Fruit fly (Drosophila melanogaster) whole organism, embryonic: ENCODE data around the gene sol.
A peak's percentile ranks its signal among the peaks of the same experiment; 100 is the strongest.

Experiments used
- Atf-2 ChIP-seq: fragments of 200-800 bp; sonication (Bioruptor generic); optimal IDR thresholded peaks from 2 replicates; lab custom pipeline; 2016; ENCODE audit warnings: missing biosample characterization, missing genetic modification characterization
- Atf3 ChIP-seq: fragments of 200-800 bp; sonication (Bioruptor generic); optimal IDR thresholded peaks from 3 replicates; lab custom pipeline; 2016; ENCODE audit warnings: missing biosample characterization, missing genetic modification characterization
- Atf6 ChIP-seq: fragments of 200-800 bp; sonication (Bioruptor generic); IDR thresholded peaks from 2 replicates; pipeline ENCODE4 v1.3.6; 2022; ENCODE audit warnings: missing biosample characterization, missing genetic modification characterization
- CG13123 ChIP-seq: fragments of 200-800 bp; sonication (Bioruptor generic); optimal IDR thresholded peaks from 2 replicates; lab custom pipeline; 2016; ENCODE audit warnings: missing biosample characterization, missing genetic modification characterization
- CG13287 ChIP-seq: fragments of 200-800 bp; sonication (Bioruptor generic); IDR thresholded peaks from 2 replicates; pipeline ENCODE4 v1.3.6; 2022; ENCODE audit warnings: missing biosample characterization, missing genetic modification characterization; ENCODE audit not compliant: partially characterized antibody
- CG16779 ChIP-seq: fragments of 200-800 bp; sonication (Bioruptor generic); IDR thresholded peaks from 2 replicates; pipeline ENCODE4 v1.3.6; 2022; ENCODE audit warnings: missing biosample characterization, missing genetic modification characterization
- CG16863 ChIP-seq: fragments of 200-800 bp; sonication (Bioruptor generic); optimal IDR thresholded peaks from 3 replicates; lab custom pipeline; 2016; ENCODE audit warnings: missing biosample characterization, missing genetic modification characterization
- CG17328 ChIP-seq: fragments of 200-800 bp; sonication (Bioruptor generic); IDR thresholded peaks from 2 replicates; pipeline ENCODE4 v1.3.6; 2022; ENCODE audit warnings: missing biosample characterization, missing genetic modification characterization
- CG17612 ChIP-seq: fragments of 200-800 bp; sonication (Bioruptor generic); IDR thresholded peaks from 2 replicates; pipeline ENCODE4 v1.3.6; 2022; ENCODE audit warnings: missing biosample characterization, missing genetic modification characterization
- CG17912 ChIP-seq: fragments of 200-800 bp; sonication (Bioruptor generic); optimal IDR thresholded peaks from 2 replicates; lab custom pipeline; 2018; ENCODE audit warnings: missing biosample characterization, mild to moderate bottlenecking, missing genetic modification characterization
- CG2712 ChIP-seq: fragments of 200-800 bp; optimal IDR thresholded peaks from 3 replicates; lab custom pipeline; 2019; ENCODE audit warnings: missing biosample characterization, mild to moderate bottlenecking, missing genetic modification characterization, moderate library complexity
- CG30020 ChIP-seq: fragments of 200-800 bp; optimal IDR thresholded peaks from 2 replicates; lab custom pipeline; 2019; ENCODE audit warnings: missing biosample characterization, mild to moderate bottlenecking, missing genetic modification characterization, moderate library complexity
- CG3847 ChIP-seq: fragments of 200-800 bp; sonication (Bioruptor generic); IDR thresholded peaks from 2 replicates; pipeline ENCODE4 v1.3.6; 2022; ENCODE audit warnings: missing biosample characterization, missing genetic modification characterization
- CG4424 ChIP-seq: fragments of 200-800 bp; sonication (Bioruptor generic); optimal IDR thresholded peaks from 3 replicates; lab custom pipeline; 2016; ENCODE audit warnings: missing biosample characterization, missing genetic modification characterization
- CG7786 ChIP-seq: fragments of 200-800 bp; sonication (Bioruptor generic); optimal IDR thresholded peaks from 2 replicates; lab custom pipeline; 2016; ENCODE audit warnings: missing biosample characterization, missing genetic modification characterization
- CG8765 ChIP-seq: fragments of 200-800 bp; sonication (Bioruptor generic); IDR thresholded peaks from 2 replicates; pipeline ENCODE4 v1.3.6; 2022; ENCODE audit warnings: missing biosample characterization, missing genetic modification characterization
- CG9215 ChIP-seq: fragments of 200-800 bp; sonication (Bioruptor generic); IDR thresholded peaks from 2 replicates; pipeline ENCODE4 v1.3.6; 2022; ENCODE audit warnings: missing biosample characterization, missing genetic modification characterization
- D ChIP-seq, 2 experiments: fragments of 200-800 bp in 1 of 2; fragments of >200 bp in 1 of 2; sonication (Bioruptor generic) in 1 of 2; optimal IDR thresholded peaks; 2 replicates in 1 of 2; 3 replicates in 1 of 2; lab custom pipeline; 2017; ENCODE audit warnings: mild to moderate bottlenecking in 1 of 2, missing biosample characterization in 1 of 2, missing genetic modification characterization in 1 of 2, missing genetic modification reagents in 1 of 2
- Dbx ChIP-seq: fragments of 200-800 bp; sonication (Bioruptor generic); IDR thresholded peaks from 3 replicates; pipeline ENCODE4 v1.3.6; 2022; ENCODE audit warnings: missing biosample characterization, missing genetic modification characterization
- Doc3 ChIP-seq: fragments of 200-800 bp; sonication (Bioruptor generic); IDR thresholded peaks from 3 replicates; pipeline ENCODE4 v1.3.6; 2022; ENCODE audit warnings: missing biosample characterization, missing genetic modification characterization; ENCODE audit not compliant: partially characterized antibody
- Ets97D ChIP-seq: fragments of 200-800 bp; sonication (Bioruptor generic); optimal IDR thresholded peaks from 3 replicates; lab custom pipeline; 2016; ENCODE audit warnings: missing biosample characterization, missing genetic modification characterization
- Fer2 ChIP-seq: fragments of 200-800 bp; sonication (Bioruptor generic); optimal IDR thresholded peaks from 2 replicates; lab custom pipeline; 2018; ENCODE audit warnings: missing biosample characterization, mild to moderate bottlenecking, missing genetic modification characterization, moderate library complexity
- Gsc ChIP-seq: fragments of 200-800 bp; sonication (Bioruptor generic); IDR thresholded peaks from 2 replicates; pipeline ENCODE4 v1.3.6; 2022; ENCODE audit warnings: missing biosample characterization, missing genetic modification characterization
- Hand ChIP-seq: fragments of 200-800 bp; sonication (Bioruptor generic); optimal IDR thresholded peaks from 2 replicates; lab custom pipeline; 2017; ENCODE audit warnings: mild to moderate bottlenecking, missing biosample characterization, missing genetic modification reagents, missing genetic modification characterization
- HmgD ChIP-seq: fragments of 200-800 bp; sonication (Bioruptor generic); optimal IDR thresholded peaks from 3 replicates; lab custom pipeline; 2016; ENCODE audit warnings: missing biosample characterization, missing genetic modification characterization
- Kr ChIP-seq: fragments of 200-800 bp; sonication (Bioruptor generic); optimal IDR thresholded peaks from 2 replicates; lab custom pipeline; 2017; ENCODE audit warnings: missing biosample characterization, mild to moderate bottlenecking, missing genetic modification characterization
- MBD-R2 ChIP-seq: fragments of 200-800 bp; sonication (Bioruptor generic); IDR thresholded peaks from 2 replicates; pipeline ENCODE4 v1.3.6; 2022; ENCODE audit warnings: missing biosample characterization, missing genetic modification characterization
- Mes4 ChIP-seq: fragments of 200-800 bp; sonication (Bioruptor generic); optimal IDR thresholded peaks from 2 replicates; lab custom pipeline; 2016; ENCODE audit warnings: missing biosample characterization, missing genetic modification characterization
- Nf-YC ChIP-seq: fragments of 200-800 bp; optimal IDR thresholded peaks from 3 replicates; lab custom pipeline; 2019; ENCODE audit warnings: missing biosample characterization, mild to moderate bottlenecking, missing genetic modification characterization, moderate library complexity
- Oaz ChIP-seq: fragments of 200-800 bp; sonication (Bioruptor generic); IDR thresholded peaks from 2 replicates; pipeline ENCODE4 v1.3.6; 2022; ENCODE audit warnings: missing biosample characterization, missing genetic modification characterization
- Optix ChIP-seq: fragments of 200-800 bp; sonication (Bioruptor generic); IDR thresholded peaks from 3 replicates; pipeline ENCODE4 v1.3.6; 2022; ENCODE audit warnings: missing biosample characterization, missing genetic modification characterization
- Scr ChIP-seq: fragments of 200-800 bp; sonication (Bioruptor generic); IDR thresholded peaks from 2 replicates; pipeline ENCODE4 v1.3.6; 2022; ENCODE audit warnings: missing biosample characterization, missing genetic modification characterization; ENCODE audit not compliant: partially characterized antibody
- TFAM ChIP-seq: fragments of 200-800 bp; sonication (Bioruptor generic); optimal IDR thresholded peaks from 2 replicates; lab custom pipeline; 2017; ENCODE audit warnings: missing biosample characterization, missing genetic modification characterization, inconsistent platforms
- az2 ChIP-seq: fragments of 200-800 bp; sonication (Bioruptor generic); optimal IDR thresholded peaks from 3 replicates; lab custom pipeline; 2016; ENCODE audit warnings: missing biosample characterization, missing genetic modification characterization
- emc ChIP-seq: fragments of 200-800 bp; sonication (Bioruptor generic); optimal IDR thresholded peaks from 2 replicates; lab custom pipeline; 2016; ENCODE audit warnings: missing biosample characterization, missing genetic modification characterization
- ftz-f1 ChIP-seq: fragments of 200-800 bp; sonication (Bioruptor generic); optimal IDR thresholded peaks from 2 replicates; lab custom pipeline; 2016; ENCODE audit warnings: missing biosample characterization, missing genetic modification characterization
- fu2 ChIP-seq: fragments of 200-800 bp; sonication (Bioruptor generic); optimal IDR thresholded peaks from 2 replicates; lab custom pipeline; 2016; ENCODE audit warnings: missing biosample characterization, missing genetic modification characterization
- gcm ChIP-seq: fragments of 200-800 bp; sonication (Bioruptor generic); optimal IDR thresholded peaks from 2 replicates; lab custom pipeline; 2019; ENCODE audit warnings: missing biosample characterization, mild to moderate bottlenecking, missing genetic modification characterization, moderate library complexity
- gt ChIP-seq: fragments of 200-800 bp; sonication (Bioruptor generic); IDR thresholded peaks from 2 replicates; pipeline ENCODE4 v1.3.6; 2022; ENCODE audit warnings: missing biosample characterization, missing genetic modification characterization
- knrl ChIP-seq: fragments of 200-800 bp; sonication (Bioruptor generic); IDR thresholded peaks from 3 replicates; pipeline ENCODE4 v1.3.6; 2022; ENCODE audit warnings: missing biosample characterization, missing genetic modification characterization; ENCODE audit not compliant: partially characterized antibody
- lbe ChIP-seq: fragments of 200-800 bp; sonication (Bioruptor generic); optimal IDR thresholded peaks from 2 replicates; lab custom pipeline; 2016; ENCODE audit warnings: missing biosample characterization, mild to moderate bottlenecking, missing genetic modification characterization
- pfk ChIP-seq: fragments of 200-800 bp; sonication (Bioruptor generic); optimal IDR thresholded peaks from 2 replicates; lab custom pipeline; 2018; ENCODE audit warnings: missing biosample characterization, mild to moderate bottlenecking, missing genetic modification characterization, moderate library complexity
- run ChIP-seq: fragments of 200-800 bp; sonication (Bioruptor generic); optimal IDR thresholded peaks from 3 replicates; lab custom pipeline; 2018; ENCODE audit warnings: missing biosample characterization, mild to moderate bottlenecking, missing genetic modification characterization
- so ChIP-seq: fragments of 200-800 bp; sonication (Bioruptor generic); IDR thresholded peaks from 3 replicates; pipeline ENCODE4 v1.3.6; 2022; ENCODE audit warnings: missing biosample characterization, missing genetic modification characterization
- sr ChIP-seq: fragments of 200-800 bp; sonication (Bioruptor generic); IDR thresholded peaks from 3 replicates; pipeline ENCODE4 v1.3.6; 2022; ENCODE audit warnings: missing biosample characterization, missing genetic modification characterization
- stc ChIP-seq: fragments of 200-800 bp; sonication (Bioruptor generic); IDR thresholded peaks from 2 replicates; pipeline ENCODE4 v1.3.6; 2022; ENCODE audit warnings: missing biosample characterization, missing genetic modification characterization
- stwl ChIP-seq: fragments of 200-800 bp; sonication (Bioruptor generic); optimal IDR thresholded peaks from 3 replicates; lab custom pipeline; 2018; ENCODE audit warnings: missing biosample characterization, mild to moderate bottlenecking, missing genetic modification characterization, moderate library complexity
- sug ChIP-seq: fragments of 200-800 bp; optimal IDR thresholded peaks from 2 replicates; lab custom pipeline; 2019; ENCODE audit warnings: missing biosample characterization, mild to moderate bottlenecking, missing genetic modification characterization, moderate library complexity
- tll ChIP-seq, 2 experiments: fragments of 200-800 bp in 1 of 2; fragments of >200 bp in 1 of 2; sonication (Bioruptor generic) in 1 of 2; optimal IDR thresholded peaks; 2 replicates each; lab custom pipeline; 2017 to 2019; ENCODE audit warnings: missing biosample characterization in 2 of 2, missing genetic modification characterization in 2 of 2, mild to moderate bottlenecking in 1 of 2, moderate library complexity in 1 of 2
- usp ChIP-seq: fragments of >200 bp; optimal IDR thresholded peaks from 2 replicates; lab custom pipeline; 2017; ENCODE audit warnings: missing biosample characterization, missing genetic modification characterization
- vnd ChIP-seq: fragments of 200-800 bp; sonication (Bioruptor generic); IDR thresholded peaks from 3 replicates; pipeline ENCODE4 v1.3.6; 2022; ENCODE audit warnings: missing biosample characterization, missing genetic modification characterization; ENCODE audit not compliant: partially characterized antibody
- zfh1 ChIP-seq: fragments of 200-800 bp; sonication (Bioruptor generic); IDR thresholded peaks from 3 replicates; pipeline ENCODE4 v1.3.6; 2022; ENCODE audit warnings: missing biosample characterization, missing genetic modification characterization

The sol gene

dm6 chrX:21315852-21316251, 34.2 kb upstream of the sol start, which contains the start of gene Rpt6 (continued):
- TF ChIP-seq vnd (GFP tag; lab: Robert Waterston, UW) (peak; percentile 68), D (optimal IDR thresholded peaks at IDR 0.05; lab: Kevin White, UChicago) (no peak), D (GFP tag; optimal IDR thresholded peaks at IDR 0.05; lab: Kevin White, UChicago) (no peak), knrl (peak; percentile 73), lbe (GFP tag; lab: Kevin White, UChicago) (peak; percentile 2), gt (GFP tag; lab: Robert Waterston, UW) (no peak), Hand (no peak), Oaz (GFP tag; lab: Robert Waterston, UW) (no peak), TFAM (GFP tag; lab: Kevin White, UChicago) (no peak), stwl (tag; lab: Kevin White, UChicago) (peak; percentile 74), CG17328 (no peak), CG17912 (no peak), Ets97D (GFP tag; lab: Kevin White, UChicago) (peak; percentile 39), Atf-2 (GFP tag; lab: Kevin White, UChicago) (no peak), CG16863 (GFP tag; lab: Kevin White, UChicago) (peak; percentile 9), Nf-YC (tag; lab: Kevin White, UChicago) (no peak), CG17612 (no peak), Kr (GFP tag; lab: Kevin White, UChicago) (no peak), stc (no peak), Atf3 (GFP tag; lab: Kevin White, UChicago) (no peak), Fer2 (tag; lab: Kevin White, UChicago) (no peak), gcm (no peak), CG30020 (tag; lab: Kevin White, UChicago) (peak; percentile 10), CG3847 (no peak), HmgD (GFP tag; lab: Kevin White, UChicago) (peak; percentile 25), ftz-f1 (GFP tag; lab: Kevin White, UChicago) (no peak), MBD-R2 (GFP tag; lab: Robert Waterston, UW) (peak; percentile 65), CG9215 (GFP tag; lab: Robert Waterston, UW) (no peak), sr (GFP tag; lab: Robert Waterston, UW) (no peak), CG7786 (no peak), run (no peak), CG16779 (no peak), emc (GFP tag; lab: Kevin White, UChicago) (no peak), so (GFP tag; lab: Robert Waterston, UW) (no peak), CG4424 (GFP tag; lab: Kevin White, UChicago) (no peak), az2 (GFP tag; lab: Kevin White, UChicago) (no peak), Atf6 (GFP tag; lab: Robert Waterston, UW) (no peak), CG2712 (peak; percentile 26), CG13123 (GFP tag; lab: Kevin White, UChicago) (no peak), fu2 (GFP tag; lab: Kevin White, UChicago) (no peak), pfk (GFP tag; lab: Kevin White, UChicago) (no peak), Dbx (GFP tag; lab: Robert Waterston, UW) (no peak), sug (tag; lab: Kevin White, UChicago) (no peak), Scr (GFP tag; lab: Robert Waterston, UW) (peak; percentile 73), usp (GFP tag; lab: Kevin White, UChicago) (no peak), tll (GFP tag; optimal IDR thresholded peaks at IDR 0.05; lab: Kevin White, UChicago) (no peak), Doc3 (GFP tag; lab: Robert Waterston, UW) (peak; percentile 46; the same call in 1 of the 3 replicates), Mes4 (GFP tag; lab: Kevin White, UChicago) (no peak), Optix (GFP tag; lab: Robert Waterston, UW) (no peak), CG13287 (GFP tag; lab: Robert Waterston, UW) (peak; percentile 80), zfh1 (GFP tag; lab: Robert Waterston, UW) (no peak), Gsc (GFP tag; lab: Robert Waterston, UW) (no peak), CG8765 (GFP tag; lab: Robert Waterston, UW) (no peak)
